Fruit fly (Drosophila melanogaster): ENCODE data around the gene jb.

DNA sequence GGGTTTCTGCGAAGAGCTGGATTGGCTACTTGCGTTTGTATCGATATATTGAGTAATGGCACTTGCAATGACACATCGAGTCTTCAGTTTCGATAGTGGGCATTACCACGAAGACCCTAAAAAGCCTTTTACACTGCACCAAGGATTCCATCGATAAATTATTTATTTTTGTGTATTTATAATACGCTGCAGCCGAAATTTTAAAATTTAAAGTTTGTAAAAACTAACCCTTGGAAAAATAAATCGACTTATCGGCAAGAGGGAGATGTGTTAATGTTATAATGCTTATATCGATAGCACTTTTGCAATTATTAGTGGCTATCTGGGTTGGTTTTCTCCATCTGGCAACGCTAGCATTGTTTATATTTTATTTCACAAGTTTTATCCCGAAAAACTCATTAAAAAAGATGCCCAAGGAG lies 33.1 kb upstream of the jb start, which contains the start of the genes Pp4-19C and cactin:
- no peak for TF ChIP-seq CG8478 (optimal IDR thresholded peaks at IDR 0.05)
- TF ChIP-seq CTCF (optimal IDR thresholded peaks at IDR 0.05): no peak

Data from S2 (cell line).